Worm (Caenorhabditis elegans): ENCODE measurements around the gene mrp-6.

The mrp-6 gene

DNA sequence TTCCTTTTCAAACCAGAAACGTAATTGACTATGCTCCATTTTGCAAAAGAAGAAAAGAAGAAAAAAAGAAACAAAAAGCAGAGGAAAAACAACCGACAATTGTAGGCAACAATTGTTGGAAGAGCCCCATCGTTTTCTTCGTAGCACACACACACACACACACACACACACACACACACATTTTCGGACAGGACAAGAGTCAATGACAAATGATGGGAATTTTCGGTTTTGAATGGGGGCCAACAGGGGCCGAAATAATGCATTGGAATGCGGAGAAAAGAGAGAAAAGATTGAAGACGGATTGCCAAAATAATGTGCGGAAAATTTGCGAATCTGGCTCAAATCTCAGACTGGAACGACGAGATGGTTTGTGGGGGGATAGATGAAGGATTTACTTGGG, 31.8 kb downstream of the mrp-6 start:
- no peak for TF ChIP-seq snpc-4 (GFP tag; optimal IDR thresholded peaks at IDR 0.05)
- no peak for TF ChIP-seq snpc-4 (tag; optimal IDR thresholded peaks at IDR 0.05)
- no peak for TF ChIP-seq attf-6 (GFP tag; IDR thresholded peaks at IDR 0.05)
- no peak for TF ChIP-seq nhr-179 (tag; optimal IDR thresholded peaks at IDR 0.05)
- no peak for TF ChIP-seq ceh-58 (GFP tag; IDR thresholded peaks at IDR 0.05)
- no peak for TF ChIP-seq hlh-12 (tag; optimal IDR thresholded peaks at IDR 0.05)
- TF ChIP-seq F37B4.10 (GFP tag; IDR thresholded peaks at IDR 0.05): no peak
- TF ChIP-seq snpc-1.1 (tag; optimal IDR thresholded peaks at IDR 0.05; ENCODE audit: insufficient read depth): no peak
- no peak for TF ChIP-seq zim-3 (tag; optimal IDR thresholded peaks at IDR 0.05)
- TF ChIP-seq nfya-2 (GFP tag; IDR thresholded peaks at IDR 0.05): no peak
- no peak for TF ChIP-seq lsl-1 (GFP tag; optimal IDR thresholded peaks at IDR 0.05)
- TF ChIP-seq dox-1 (GFP tag; IDR thresholded peaks at IDR 0.05): no peak
- no peak for TF ChIP-seq mel-28 (tag; optimal IDR thresholded peaks at IDR 0.05; ENCODE audit: borderline replicate concordance)
- TF ChIP-seq F39B2.1 (GFP tag; IDR thresholded peaks at IDR 0.05): no peak
- no peak for TF ChIP-seq tbp1 (GFP tag; optimal IDR thresholded peaks at IDR 0.05)
- TF ChIP-seq F49E8.2 (tag; optimal IDR thresholded peaks at IDR 0.05; ENCODE audit: insufficient read depth): no peak
- TF ChIP-seq ztf-25 (GFP tag; IDR thresholded peaks at IDR 0.05): no peak

DNA sequence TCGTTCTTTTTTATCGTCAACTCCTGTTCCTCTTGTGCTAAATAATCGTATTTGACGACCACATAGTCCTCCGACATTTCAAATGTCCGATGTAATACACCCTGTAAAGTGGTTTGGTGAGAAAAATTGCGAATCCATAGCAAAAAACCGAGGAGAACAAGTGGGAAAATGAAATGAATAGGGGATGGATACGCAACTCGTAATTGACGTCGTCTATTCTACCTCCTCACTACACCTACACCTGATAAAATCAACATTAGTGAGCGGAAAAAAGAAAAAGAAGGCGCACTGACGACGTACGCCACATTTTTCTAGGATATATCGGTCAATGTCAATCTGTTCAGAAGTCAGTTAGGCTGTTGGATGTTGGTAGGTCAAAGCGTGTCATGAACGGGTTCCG, 33.2 kb downstream of the mrp-6 start, which contains the start of gene nck-1:
nck-1 (minus strand) TSS at position 101 of the 400 bp plus-strand sequence.
- no peak for TF ChIP-seq F52B5.7 (tag; optimal IDR thresholded peaks at IDR 0.05)
- no peak for TF ChIP-seq ceh-40 (GFP tag; IDR thresholded peaks at IDR 0.05)
- no peak for TF ChIP-seq die-1 (tag; optimal IDR thresholded peaks at IDR 0.05)
- no peak for TF ChIP-seq T07F8.4 (tag; optimal IDR thresholded peaks at IDR 0.05)
- TF ChIP-seq F55B11.4 (tag; optimal IDR thresholded peaks at IDR 0.05; ENCODE audit: borderline replicate concordance, insufficient read depth): no peak
- TF ChIP-seq Y53G8AR.9 (GFP tag; conservative IDR thresholded peaks at IDR 0.05): no peak
- TF ChIP-seq sptf-2 (GFP tag; optimal IDR thresholded peaks at IDR 0.05): no peak
- no peak for TF ChIP-seq bed-1 (GFP tag; IDR thresholded peaks at IDR 0.05)
- no peak for TF ChIP-seq D2030.7 (GFP tag; IDR thresholded peaks at IDR 0.05)
- TF ChIP-seq hsf-1 (GFP tag; IDR thresholded peaks at IDR 0.05): no peak
- TF ChIP-seq dox-1 (GFP tag; IDR thresholded peaks at IDR 0.05): no peak
- TF ChIP-seq rpc-1 (optimal IDR thresholded peaks at IDR 0.05): no peak
- TF ChIP-seq rpc-1 (tag; optimal IDR thresholded peaks at IDR 0.05): no peak
- TF ChIP-seq lin-40 (tag; optimal IDR thresholded peaks at IDR 0.05): no peak
- no peak for TF ChIP-seq hmg-20 (GFP tag; IDR thresholded peaks at IDR 0.05)
- TF ChIP-seq Y67H2A.10 (GFP tag; conservative IDR thresholded peaks at IDR 0.05): no peak
- no peak for TF ChIP-seq sea-2 (GFP tag; IDR thresholded peaks at IDR 0.05)
- TF ChIP-seq F37B4.10 (GFP tag; IDR thresholded peaks at IDR 0.05): no peak
- TF ChIP-seq nhr-27 (tag; optimal IDR thresholded peaks at IDR 0.05): no peak

DNA sequence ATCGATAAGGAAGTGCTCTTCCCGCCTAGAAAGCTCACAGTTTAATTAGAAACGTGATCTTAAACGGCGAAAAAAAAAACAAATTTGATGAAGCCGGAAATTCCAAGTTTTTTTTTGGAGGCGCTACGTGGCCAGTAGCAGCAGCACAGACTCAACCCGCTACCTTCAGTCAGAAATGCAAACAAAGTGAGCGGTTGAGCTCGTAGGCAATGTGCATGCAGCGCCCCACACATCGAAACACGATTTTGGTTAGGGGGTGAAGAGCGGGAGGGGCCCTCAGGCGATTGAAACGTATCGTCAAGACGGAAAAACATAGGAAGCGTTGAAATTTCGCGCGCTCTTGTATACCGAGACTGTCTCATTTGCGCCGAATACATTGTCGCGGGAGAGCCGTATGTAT, 35.4 kb downstream of the mrp-6 start:
- TF ChIP-seq Y67H2A.10 (GFP tag; conservative IDR thresholded peaks at IDR 0.05): no peak
- peak; percentile 45; the same call in 1 of the 2 replicates for TF ChIP-seq zfh-2 (GFP tag; conservative IDR thresholded peaks at IDR 0.05)

DNA sequence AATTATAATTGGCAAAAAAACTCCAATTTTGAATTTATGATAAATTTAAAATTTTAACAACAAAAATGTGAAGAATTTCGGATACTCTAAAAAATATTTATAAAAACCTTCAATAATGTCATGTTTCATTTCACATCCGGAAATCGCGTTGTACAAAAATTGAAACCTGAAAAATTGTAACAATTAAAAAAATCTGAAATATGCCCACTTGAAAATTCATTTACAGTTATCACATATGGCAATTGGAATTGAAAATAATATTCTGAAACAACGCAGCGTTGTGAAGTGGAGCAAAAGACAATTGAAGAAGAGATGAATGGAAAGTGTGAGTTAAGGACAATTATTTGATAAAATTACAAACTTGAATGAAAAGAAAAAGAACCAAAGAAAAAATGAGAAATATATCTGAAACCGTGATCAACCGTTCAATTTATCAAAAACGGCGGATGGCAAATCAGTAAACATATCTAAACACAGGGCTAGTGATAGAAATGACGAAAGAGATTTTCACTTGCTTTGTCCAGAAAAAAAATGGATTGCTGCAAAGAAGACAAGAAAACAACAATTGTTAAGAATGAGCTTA, 38.0 kb downstream of the mrp-6 start:
- TF ChIP-seq madf-6 (GFP tag; IDR thresholded peaks at IDR 0.05) (0 out of 2 replicates have a peak, but pooled peaks have one; percentile 21), attf-6 (GFP tag; IDR thresholded peaks at IDR 0.05) (no peak; the same call in 1 of the 2 replicates), B0336.3 (GFP tag; IDR thresholded peaks at IDR 0.05) (peak; percentile 5; the same call in 1 of the 2 replicates), ztf-26 (tag; optimal IDR thresholded peaks at IDR 0.05) (peak; percentile 31), madf-8 (GFP tag; conservative IDR thresholded peaks at IDR 0.05) (no peak), lin-35 (GFP tag; optimal IDR thresholded peaks at IDR 0.05) (no peak), pha-4 (tag; optimal IDR thresholded peaks at IDR 0.05) (no peak), ama-1 (optimal IDR thresholded peaks at IDR 0.05) (no peak), ama-1 (GFP tag; optimal IDR thresholded peaks at IDR 0.05) (peak in 1 of 2 experiments; percentile 41), ztf-3 (GFP tag; optimal IDR thresholded peaks at IDR 0.05) (no peak), rpc-1 (optimal IDR thresholded peaks at IDR 0.05) (no peak), rpc-1 (tag; optimal IDR thresholded peaks at IDR 0.05) (no peak), hsf-1 (GFP tag; IDR thresholded peaks at IDR 0.05) (no peak), F52B5.7 (tag; optimal IDR thresholded peaks at IDR 0.05) (no peak), B0019.2 (GFP tag; conservative IDR thresholded peaks at IDR 0.05) (no peak), aptf-2 (GFP tag; conservative IDR thresholded peaks at IDR 0.05) (no peak)
